Worm (Caenorhabditis elegans) whole organism, midembryonic: ENCODE measurements around the gene Y69H2.15.

Source experiments
- T22C8.4 ChIP-seq: fragments of 200-800 bp; sonication (Bioruptor generic); IDR thresholded peaks from 2 replicates; pipeline ENCODE4 v1.3.6; 2022; ENCODE audit warnings: missing genetic modification characterization, missing compliant biosample characterization
- cog-1 ChIP-seq: sonication (generic microtip); optimal IDR thresholded peaks from 2 replicates; lab custom pipeline; 2016; ENCODE audit warnings: missing genetic modification characterization, missing compliant biosample characterization
- flt-1 ChIP-seq: fragments of 200-800 bp; sonication (Bioruptor generic); IDR thresholded peaks from 2 replicates; pipeline ENCODE4 v1.3.6; 2022; ENCODE audit warnings: missing genetic modification characterization, missing compliant biosample characterization
- ztf-23 ChIP-seq: fragments of 200-800 bp; sonication (Bioruptor generic); IDR thresholded peaks from 2 replicates; pipeline ENCODE4 v1.3.6; 2022; ENCODE audit warnings: missing genetic modification reagents, missing genetic modification characterization, missing compliant biosample characterization

DNA sequence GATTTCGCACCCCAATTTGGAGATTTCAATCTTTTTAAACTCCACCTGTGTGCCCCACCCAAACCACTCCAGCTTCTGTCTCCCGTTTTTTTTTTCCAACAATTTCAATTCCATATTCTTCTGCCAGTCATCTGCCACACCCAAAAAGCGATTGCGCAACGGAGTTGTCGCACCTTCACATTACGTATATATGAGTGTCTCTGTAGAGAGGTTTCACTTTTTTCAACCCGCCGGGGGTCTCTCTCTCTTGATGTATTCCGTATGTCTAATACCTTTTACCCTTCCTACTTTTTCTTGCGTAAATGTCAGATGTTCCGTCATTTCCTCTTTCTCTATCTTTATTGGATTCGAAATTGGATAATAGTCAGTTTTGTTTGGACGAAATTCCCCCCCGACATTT lies 39.7 kb downstream of the Y69H2.15 start:
- TF ChIP-seq ztf-23 (GFP tag; lab: Robert Waterston, UW) (no peak), cog-1 (no peak), T22C8.4 (GFP tag; lab: Robert Waterston, UW) (no peak), flt-1 (GFP tag; lab: Robert Waterston, UW) (no peak)
